Fruit fly (Drosophila melanogaster) whole organism, embryonic: ENCODE measurements around the gene CG34310.

Source experiments
- ATbp ChIP-seq: fragments of 200-800 bp; sonication (Bioruptor generic); optimal IDR thresholded peaks from 2 replicates; lab custom pipeline; 2017; ENCODE audit warnings: missing biosample characterization, mild to moderate bottlenecking, missing genetic modification characterization, missing genetic modification reagents
- Abd-B ChIP-seq: fragments of 200-800 bp; sonication (Bioruptor generic); optimal IDR thresholded peaks from 2 replicates; lab custom pipeline; 2018; ENCODE audit warnings: missing biosample characterization, mild to moderate bottlenecking, missing genetic modification characterization, moderate library complexity
- Antp ChIP-seq: fragments of 200-800 bp; sonication (Bioruptor generic); optimal IDR thresholded peaks from 3 replicates; lab custom pipeline; 2016; ENCODE audit warnings: missing biosample characterization, missing genetic modification characterization
- Bgb ChIP-seq: fragments of 200-800 bp; sonication (Bioruptor generic); IDR thresholded peaks from 2 replicates; pipeline ENCODE4 v1.3.6; 2022; ENCODE audit warnings: missing biosample characterization, missing genetic modification characterization; ENCODE audit not compliant: partially characterized antibody
- CG11560 ChIP-seq: fragments of 200-800 bp; sonication (Bioruptor generic); IDR thresholded peaks from 3 replicates; pipeline ENCODE4 v1.3.6; 2022; ENCODE audit warnings: missing biosample characterization, missing genetic modification characterization
- CG14050 ChIP-seq: fragments of 200-800 bp; sonication (Bioruptor generic); IDR thresholded peaks from 3 replicates; pipeline ENCODE4 v1.3.6; 2022; ENCODE audit warnings: missing biosample characterization, missing genetic modification characterization
- CG1647 ChIP-seq: fragments of 200-800 bp; sonication (Bioruptor generic); optimal IDR thresholded peaks from 3 replicates; lab custom pipeline; 2016; ENCODE audit warnings: missing biosample characterization, missing genetic modification characterization
- CG18476 ChIP-seq: fragments of 200-800 bp; sonication (Bioruptor generic); optimal IDR thresholded peaks from 2 replicates; lab custom pipeline; 2016; ENCODE audit warnings: missing biosample characterization, mild to moderate bottlenecking, missing genetic modification characterization
- CG18599 ChIP-seq: fragments of 200-800 bp; sonication (Bioruptor generic); optimal IDR thresholded peaks from 3 replicates; lab custom pipeline; 2017; ENCODE audit warnings: missing biosample characterization, missing genetic modification characterization, mild to moderate bottlenecking, moderate library complexity, missing genetic modification reagents
- CG30403 ChIP-seq: fragments of 200-800 bp; sonication (Bioruptor generic); optimal IDR thresholded peaks from 3 replicates; lab custom pipeline; 2016; ENCODE audit warnings: missing biosample characterization, missing genetic modification characterization
- CG3407 ChIP-seq: fragments of 200-800 bp; sonication (Bioruptor generic); optimal IDR thresholded peaks from 2 replicates; lab custom pipeline; 2018; ENCODE audit warnings: missing biosample characterization, mild to moderate bottlenecking, missing genetic modification characterization
- CG3847 ChIP-seq: fragments of 200-800 bp; sonication (Bioruptor generic); IDR thresholded peaks from 2 replicates; pipeline ENCODE4 v1.3.6; 2022; ENCODE audit warnings: missing biosample characterization, missing genetic modification characterization
- CG42726 ChIP-seq: fragments of 200-800 bp; sonication (Bioruptor generic); IDR thresholded peaks from 2 replicates; pipeline ENCODE4 v1.3.6; 2022; ENCODE audit warnings: missing biosample characterization, missing genetic modification characterization; ENCODE audit not compliant: partially characterized antibody
- CG4707 ChIP-seq: fragments of 200-800 bp; sonication (Bioruptor generic); optimal IDR thresholded peaks from 2 replicates; lab custom pipeline; 2018; ENCODE audit warnings: missing biosample characterization, mild to moderate bottlenecking, missing genetic modification characterization, moderate library complexity
- CG4820 ChIP-seq: fragments of 200-800 bp; sonication (Bioruptor generic); optimal IDR thresholded peaks from 3 replicates; lab custom pipeline; 2016; ENCODE audit warnings: missing biosample characterization, missing genetic modification characterization
- CG6654 ChIP-seq: fragments of 200-800 bp; sonication (Bioruptor generic); optimal IDR thresholded peaks from 2 replicates; lab custom pipeline; 2017; ENCODE audit warnings: missing biosample characterization, mild to moderate bottlenecking, missing genetic modification characterization
- CG6813 ChIP-seq: fragments of 200-800 bp; sonication (Bioruptor generic); optimal IDR thresholded peaks from 2 replicates; lab custom pipeline; 2017; ENCODE audit warnings: missing biosample characterization, missing genetic modification characterization, mild to moderate bottlenecking, moderate library complexity, missing genetic modification reagents
- CG7271 ChIP-seq: fragments of 200-800 bp; sonication (Bioruptor generic); optimal IDR thresholded peaks from 2 replicates; lab custom pipeline; 2018; ENCODE audit warnings: missing biosample characterization, mild to moderate bottlenecking, missing genetic modification characterization, moderate library complexity
- CG7357 ChIP-seq: fragments of 200-800 bp; sonication (Bioruptor generic); IDR thresholded peaks from 3 replicates; pipeline ENCODE4 v1.3.6; 2022; ENCODE audit warnings: missing biosample characterization, missing genetic modification characterization
- CG7745 ChIP-seq: fragments of 200-800 bp; sonication (Bioruptor generic); optimal IDR thresholded peaks from 2 replicates; lab custom pipeline; 2018; ENCODE audit warnings: missing biosample characterization, mild to moderate bottlenecking, missing genetic modification characterization, moderate library complexity
- CG7987 ChIP-seq: fragments of 200-800 bp; sonication (Bioruptor generic); optimal IDR thresholded peaks from 2 replicates; lab custom pipeline; 2018; ENCODE audit warnings: missing biosample characterization, mild to moderate bottlenecking, missing genetic modification characterization, moderate library complexity
- CG9817 ChIP-seq: fragments of 200-800 bp; sonication (Bioruptor generic); optimal IDR thresholded peaks from 2 replicates; lab custom pipeline; 2018; ENCODE audit warnings: missing biosample characterization, mild to moderate bottlenecking, missing genetic modification characterization, moderate library complexity
- CG9876 ChIP-seq: fragments of 200-800 bp; sonication (Bioruptor generic); optimal IDR thresholded peaks from 2 replicates; lab custom pipeline; 2016; ENCODE audit warnings: missing biosample characterization, missing genetic modification characterization
- Ets97D ChIP-seq: fragments of 200-800 bp; sonication (Bioruptor generic); optimal IDR thresholded peaks from 3 replicates; lab custom pipeline; 2016; ENCODE audit warnings: missing biosample characterization, missing genetic modification characterization
- Fer3 ChIP-seq: fragments of 200-800 bp; sonication (Bioruptor generic); optimal IDR thresholded peaks from 2 replicates; lab custom pipeline; 2018; ENCODE audit warnings: missing biosample characterization, mild to moderate bottlenecking, missing genetic modification characterization, moderate library complexity
- Gsc ChIP-seq: fragments of 200-800 bp; sonication (Bioruptor generic); IDR thresholded peaks from 2 replicates; pipeline ENCODE4 v1.3.6; 2022; ENCODE audit warnings: missing biosample characterization, missing genetic modification characterization
- Hr39 ChIP-seq: fragments of >200 bp; optimal IDR thresholded peaks from 2 replicates; lab custom pipeline; 2017
- Hr51 ChIP-seq, 2 experiments: fragments of 200-800 bp; sonication (Bioruptor generic); optimal IDR thresholded peaks; 2 replicates in 1 of 2; 3 replicates in 1 of 2; lab custom pipeline; 2016 to 2018; ENCODE audit warnings: missing biosample characterization in 2 of 2, missing genetic modification characterization in 2 of 2, mild to moderate bottlenecking in 1 of 2, moderate library complexity in 1 of 2
- Jarid2 ChIP-seq: fragments of 200-800 bp; sonication (Bioruptor generic); optimal IDR thresholded peaks from 3 replicates; lab custom pipeline; 2017; ENCODE audit warnings: mild to moderate bottlenecking, missing biosample characterization, missing genetic modification reagents, missing genetic modification characterization
- Mes4 ChIP-seq: fragments of 200-800 bp; sonication (Bioruptor generic); optimal IDR thresholded peaks from 2 replicates; lab custom pipeline; 2016; ENCODE audit warnings: missing biosample characterization, missing genetic modification characterization
- Ptx1 ChIP-seq: fragments of 200-800 bp; sonication (Bioruptor generic); IDR thresholded peaks from 2 replicates; pipeline ENCODE4 v1.3.6; 2022; ENCODE audit warnings: missing biosample characterization, missing genetic modification characterization
- Tbp ChIP-seq: fragments of >200 bp; optimal IDR thresholded peaks from 2 replicates; lab custom pipeline; 2018; ENCODE audit warnings: missing biosample characterization, missing genetic modification characterization
- Trl ChIP-seq, 3 experiments: fragments of >200 bp in 2 of 3; fragments of 200-800 bp in 1 of 3; sonication (Bioruptor generic) in 1 of 3; optimal IDR thresholded peaks; 2 replicates in 1 of 3; 3 replicates in 2 of 3; lab custom pipeline; 2016 to 2017; ENCODE audit warnings: missing biosample characterization in 1 of 3, missing genetic modification characterization in 1 of 3
- Vsx1 ChIP-seq: fragments of 200-800 bp; sonication (Bioruptor generic); optimal IDR thresholded peaks from 2 replicates; lab custom pipeline; 2017; ENCODE audit warnings: missing biosample characterization, mild to moderate bottlenecking, missing genetic modification characterization, missing genetic modification reagents
- chn ChIP-seq: fragments of 200-800 bp; sonication (Bioruptor generic); optimal IDR thresholded peaks from 2 replicates; lab custom pipeline; 2016; ENCODE audit warnings: missing biosample characterization, missing genetic modification characterization
- crp ChIP-seq, 2 experiments: fragments of 200-800 bp; sonication (Bioruptor generic); optimal IDR thresholded peaks; 2 replicates in 1 of 2; 3 replicates in 1 of 2; lab custom pipeline; 2017; ENCODE audit warnings: missing biosample characterization in 2 of 2, missing genetic modification characterization in 2 of 2, mild to moderate bottlenecking in 1 of 2, moderate library complexity in 1 of 2
- dysf ChIP-seq: fragments of 200-800 bp; sonication (Bioruptor generic); IDR thresholded peaks from 3 replicates; pipeline ENCODE4 v1.3.6; 2022; ENCODE audit warnings: missing biosample characterization, missing genetic modification characterization
- gsb-n ChIP-seq: fragments of 200-800 bp; sonication (Bioruptor generic); optimal IDR thresholded peaks from 3 replicates; lab custom pipeline; 2018; ENCODE audit warnings: missing biosample characterization, mild to moderate bottlenecking, missing genetic modification characterization
- kni ChIP-seq: fragments of 200-800 bp; sonication (Bioruptor generic); optimal IDR thresholded peaks from 3 replicates; lab custom pipeline; 2017; ENCODE audit warnings: mild to moderate bottlenecking, missing biosample characterization, missing genetic modification reagents, missing genetic modification characterization
- lab ChIP-seq: fragments of 200-800 bp; sonication (Bioruptor generic); optimal IDR thresholded peaks from 3 replicates; lab custom pipeline; 2017; ENCODE audit warnings: missing biosample characterization, missing genetic modification characterization, mild to moderate bottlenecking, moderate library complexity, missing genetic modification reagents
- org-1 ChIP-seq: fragments of 200-800 bp; sonication (Bioruptor generic); optimal IDR thresholded peaks from 2 replicates; lab custom pipeline; 2017; ENCODE audit warnings: missing biosample characterization, missing genetic modification characterization
- p53 ChIP-seq: fragments of 200-800 bp; sonication (Bioruptor generic); optimal IDR thresholded peaks from 2 replicates; lab custom pipeline; 2016; ENCODE audit warnings: missing biosample characterization, missing genetic modification characterization
- pzg ChIP-seq: fragments of 200-800 bp; sonication (Bioruptor generic); optimal IDR thresholded peaks from 3 replicates; lab custom pipeline; 2018; ENCODE audit warnings: missing biosample characterization, mild to moderate bottlenecking, missing genetic modification characterization, moderate library complexity
- sim ChIP-seq: fragments of 200-800 bp; sonication (Bioruptor generic); IDR thresholded peaks from 2 replicates; pipeline ENCODE4 v1.3.6; 2022; ENCODE audit warnings: missing biosample characterization, missing genetic modification characterization
- slou ChIP-seq: fragments of 200-800 bp; sonication (Bioruptor generic); optimal IDR thresholded peaks from 3 replicates; lab custom pipeline; 2016; ENCODE audit warnings: missing biosample characterization, missing genetic modification characterization
- trh ChIP-seq: fragments of 200-800 bp; sonication (Bioruptor generic); optimal IDR thresholded peaks from 2 replicates; lab custom pipeline; 2016; ENCODE audit warnings: missing biosample characterization, missing genetic modification characterization
- ttk ChIP-seq: fragments of 200-800 bp; sonication (Bioruptor generic); IDR thresholded peaks from 2 replicates; pipeline ENCODE4 v2.1.2; 2022; ENCODE audit warnings: missing biosample characterization, missing genetic modification characterization
- wor ChIP-seq: fragments of 200-800 bp; sonication (Bioruptor generic); IDR thresholded peaks from 2 replicates; pipeline ENCODE4 v1.3.6; 2022; ENCODE audit warnings: missing biosample characterization, missing genetic modification characterization

Gene CG34310

DNA sequence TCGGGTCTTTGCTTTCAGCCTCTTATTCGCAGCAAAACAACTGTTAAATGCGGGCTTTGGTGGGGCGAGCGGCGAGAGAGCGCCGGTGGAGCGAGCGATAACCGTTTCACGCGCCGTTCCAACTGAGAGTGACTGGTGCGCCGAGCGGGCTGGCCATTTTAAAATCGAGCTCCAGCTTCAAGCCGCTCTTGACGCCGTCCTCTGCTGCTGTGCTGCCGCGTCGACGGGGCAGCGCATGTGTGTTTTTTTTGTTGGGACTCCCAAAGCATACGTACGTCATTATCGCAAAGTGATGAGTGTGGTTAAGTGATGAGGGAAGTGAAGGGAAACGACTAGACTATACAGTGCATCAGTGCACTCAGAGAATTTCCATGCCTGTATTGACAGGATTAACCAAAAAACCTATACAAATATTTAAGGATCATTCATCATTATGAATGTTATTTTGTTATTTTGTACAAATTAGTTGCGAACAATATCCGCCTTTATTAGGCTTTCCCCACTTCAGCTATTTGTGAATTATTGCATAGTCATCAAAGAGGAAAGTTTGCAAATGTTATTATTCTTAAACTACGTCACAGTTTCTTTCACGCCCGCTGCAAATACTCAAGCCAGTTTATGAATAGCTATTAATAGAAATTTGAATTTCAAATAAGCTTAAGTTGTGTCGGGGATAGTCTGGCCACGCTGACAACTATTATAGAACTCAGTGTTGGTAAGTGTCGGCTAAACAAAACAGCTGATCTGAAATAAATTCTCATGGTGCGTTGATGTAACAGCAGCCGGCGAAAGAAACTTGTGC is 9.9 kb downstream of the CG34310 start, which contains the start of gene Spn27A (continued):
- TF ChIP-seq CG9876 (GFP tag; lab: Kevin White, UChicago) (no peak), chn (peak; percentile 28), CG6654 (GFP tag; lab: Kevin White, UChicago) (peak; percentile 2), Ets97D (GFP tag; lab: Kevin White, UChicago) (peak; percentile 65), Ptx1 (GFP tag; lab: Robert Waterston, UW) (no peak; the same call in 1 of the 2 replicates), dysf (peak; percentile 54), Hr51 (GFP tag; optimal IDR thresholded peaks at IDR 0.05; lab: Kevin White, UChicago) (peak in 1 of 2 experiments; percentile 30), sim (peak; percentile 28; the same call in 1 of the 2 replicates), org-1 (GFP tag; lab: Kevin White, UChicago) (peak; percentile 23), CG7987 (GFP tag; lab: Kevin White, UChicago) (no peak), Gsc (no peak), slou (GFP tag; lab: Kevin White, UChicago) (peak; percentile 51), wor (no peak; the same call in 1 of the 2 replicates), ttk (GFP tag; lab: Robert Waterston, UW) (no peak), Tbp (no peak), trh (GFP tag; lab: Kevin White, UChicago) (no peak), CG7271 (tag; lab: Kevin White, UChicago) (no peak), ATbp (GFP tag; lab: Kevin White, UChicago) (peak; percentile 26), crp (GFP tag; optimal IDR thresholded peaks at IDR 0.05; lab: Kevin White, UChicago) (peak; percentile 88 to 97), CG30403 (GFP tag; lab: Kevin White, UChicago) (peak; percentile 66), CG4707 (no peak), CG11560 (tag; lab: Robert Waterston, UW) (no peak), Mes4 (GFP tag; lab: Kevin White, UChicago) (peak; percentile 27), CG42726 (GFP tag; lab: Robert Waterston, UW) (no peak), Vsx1 (GFP tag; lab: Kevin White, UChicago) (no peak), Bgb (GFP tag; lab: Robert Waterston, UW) (peak; percentile 30; the same call in 1 of the 2 replicates), Antp (GFP tag; lab: Kevin White, UChicago) (peak; percentile 50), CG3407 (GFP tag; lab: Kevin White, UChicago) (no peak), CG6813 (GFP tag; lab: Kevin White, UChicago) (peak; percentile 25), CG9817 (peak; percentile 25), Hr39 (no peak), Abd-B (GFP tag; lab: Kevin White, UChicago) (peak; percentile 59), CG7357 (GFP tag; lab: Robert Waterston, UW) (peak; percentile 44; the same call in 1 of the 3 replicates), CG4820 (GFP tag; lab: Kevin White, UChicago) (peak; percentile 55), CG14050 (GFP tag; lab: Robert Waterston, UW) (peak; percentile 19; the same call in 2 of the 3 replicates), gsb-n (peak; percentile 59), CG18476 (GFP tag; lab: Kevin White, UChicago) (peak; percentile 9), Fer3 (tag; lab: Kevin White, UChicago) (peak; percentile 38), Jarid2 (GFP tag; lab: Kevin White, UChicago) (peak; percentile 64), kni (GFP tag; lab: Kevin White, UChicago) (no peak), CG18599 (GFP tag; lab: Kevin White, UChicago) (no peak), lab (GFP tag; lab: Kevin White, UChicago) (no peak), CG1647 (no peak), CG7745 (tag; lab: Kevin White, UChicago) (no peak), Trl (optimal IDR thresholded peaks at IDR 0.05; lab: Kevin White, UChicago) (peak; percentile 50 to 60), Trl (GFP tag; optimal IDR thresholded peaks at IDR 0.05; lab: Kevin White, UChicago) (peak; percentile 43), pzg (GFP tag; lab: Kevin White, UChicago) (peak; percentile 75), CG3847 (peak; percentile 41), p53 (GFP tag; lab: Kevin White, UChicago) (peak; percentile 58)
